Worm (Caenorhabditis elegans) whole organism, late embryonic: ENCODE measurements around the gene C16C8.17.

Experiments
- K02D7.2 ChIP-seq: sonication (generic microtip); optimal IDR thresholded peaks from 2 replicates; lab custom pipeline; 2017; ENCODE audit warnings: mild to moderate bottlenecking, missing genetic modification characterization, missing compliant biosample characterization
- T23F11.4 ChIP-seq: fragments of 200-800 bp; sonication (Bioruptor generic); optimal IDR thresholded peaks from 2 replicates; lab custom pipeline; 2018; ENCODE audit warnings: mild to moderate bottlenecking, missing genetic modification characterization, missing compliant biosample characterization
- ama-1 ChIP-seq: fragments of 150-350 bp; optimal IDR thresholded peaks from 2 replicates; lab custom pipeline; 2014
- ceh-18 ChIP-seq: sonication (generic microtip); optimal IDR thresholded peaks from 2 replicates; lab custom pipeline; 2016; ENCODE audit warnings: missing genetic modification characterization, missing compliant biosample characterization
- ceh-34 ChIP-seq: sonication (generic microtip); optimal IDR thresholded peaks from 2 replicates; lab custom pipeline; 2016; ENCODE audit warnings: mild to moderate bottlenecking, missing genetic modification characterization, missing compliant biosample characterization
- ceh-6 ChIP-seq: fragments of 200-800 bp; sonication (Bioruptor generic); optimal IDR thresholded peaks from 2 replicates; lab custom pipeline; 2018; ENCODE audit warnings: mild to moderate bottlenecking, missing genetic modification characterization, missing compliant biosample characterization
- ceh-9 ChIP-seq: sonication (generic microtip); optimal IDR thresholded peaks from 2 replicates; lab custom pipeline; 2016; ENCODE audit warnings: mild to moderate bottlenecking, missing genetic modification characterization, inconsistent platforms, missing compliant biosample characterization
- dmd-4 ChIP-seq: sonication (generic microtip); optimal IDR thresholded peaks from 2 replicates; lab custom pipeline; 2016; ENCODE audit warnings: borderline replicate concordance, missing genetic modification characterization, missing compliant biosample characterization
- elt-2 ChIP-seq: sonication (generic microtip); optimal IDR thresholded peaks from 2 replicates; lab custom pipeline; 2016; ENCODE audit warnings: missing genetic modification reagents, missing genetic modification characterization, missing compliant biosample characterization
- ets-4 ChIP-seq: sonication (generic microtip); optimal IDR thresholded peaks from 2 replicates; lab custom pipeline; 2016; ENCODE audit warnings: missing genetic modification characterization, missing compliant biosample characterization
- fkh-10 ChIP-seq: fragments of 150-350 bp; optimal IDR thresholded peaks from 2 replicates; lab custom pipeline; 2014; ENCODE audit warnings: missing biosample characterization, missing genetic modification reagents, missing genetic modification characterization
- fkh-6 ChIP-seq: sonication (generic microtip); optimal IDR thresholded peaks from 2 replicates; lab custom pipeline; 2016; ENCODE audit warnings: missing genetic modification characterization, missing compliant biosample characterization
- hlh-13 ChIP-seq: fragments of 200-800 bp; sonication (Bioruptor generic); optimal IDR thresholded peaks from 2 replicates; lab custom pipeline; 2018; ENCODE audit warnings: mild to moderate bottlenecking, missing genetic modification characterization, missing compliant biosample characterization
- hlh-30 ChIP-seq: sonication (generic microtip); optimal IDR thresholded peaks from 2 replicates; lab custom pipeline; 2017; ENCODE audit warnings: antibody characterized with exemption, missing genetic modification characterization, missing compliant biosample characterization; ENCODE audit not compliant: insufficient read depth
- hlh-6 ChIP-seq: sonication (generic microtip); optimal IDR thresholded peaks from 2 replicates; lab custom pipeline; 2016; ENCODE audit warnings: missing genotype, missing genetic modification characterization, missing compliant biosample characterization
- hlh-8 ChIP-seq: sonication (generic microtip); optimal IDR thresholded peaks from 2 replicates; lab custom pipeline; 2016; ENCODE audit warnings: missing genotype, missing genetic modification characterization, missing compliant biosample characterization
- lin-11 ChIP-seq: fragments of 200-800 bp; sonication (Bioruptor generic); optimal IDR thresholded peaks from 2 replicates; lab custom pipeline; 2018; ENCODE audit warnings: mild to moderate bottlenecking, missing genetic modification characterization, missing compliant biosample characterization
- madf-2 ChIP-seq: sonication (generic microtip); optimal IDR thresholded peaks from 2 replicates; lab custom pipeline; 2017; ENCODE audit warnings: missing genetic modification characterization, missing compliant biosample characterization
- nhr-11 ChIP-seq: fragments of 150-350 bp; optimal IDR thresholded peaks from 2 replicates; lab custom pipeline; 2014; ENCODE audit warnings: missing biosample characterization, missing genetic modification characterization
- nhr-232 ChIP-seq: sonication (generic microtip); optimal IDR thresholded peaks from 2 replicates; lab custom pipeline; 2016; ENCODE audit warnings: missing genetic modification characterization, missing compliant biosample characterization
- pag-3 ChIP-seq: sonication (generic microtip); optimal IDR thresholded peaks from 2 replicates; lab custom pipeline; 2016; ENCODE audit warnings: missing compliant biosample characterization, missing genetic modification characterization, borderline replicate concordance
- pat-9 ChIP-seq: fragments of 200-800 bp; sonication (Bioruptor generic); optimal IDR thresholded peaks from 2 replicates; lab custom pipeline; 2018; ENCODE audit warnings: mild to moderate bottlenecking, missing genetic modification characterization, moderate library complexity, missing compliant biosample characterization
- pax-1 ChIP-seq: fragments of 150-350 bp; optimal IDR thresholded peaks from 2 replicates; lab custom pipeline; 2014; ENCODE audit warnings: missing biosample characterization, missing genetic modification characterization
- pha-2 ChIP-seq: sonication (generic microtip); optimal IDR thresholded peaks from 2 replicates; lab custom pipeline; 2017; ENCODE audit warnings: mild to moderate bottlenecking, missing genetic modification characterization, missing compliant biosample characterization
- pqm-1 ChIP-seq: sonication (generic microtip); optimal IDR thresholded peaks from 2 replicates; lab custom pipeline; 2016; ENCODE audit warnings: missing genetic modification characterization, missing compliant biosample characterization
- pros-1 ChIP-seq: fragments of 150-350 bp; optimal IDR thresholded peaks from 2 replicates; lab custom pipeline; 2014; ENCODE audit warnings: missing biosample characterization, missing genetic modification reagents, missing genetic modification characterization
- rnt-1 ChIP-seq: sonication (generic microtip); optimal IDR thresholded peaks from 2 replicates; lab custom pipeline; 2016; ENCODE audit warnings: missing genetic modification characterization, missing compliant biosample characterization
- sdc-2 ChIP-seq: sonication (generic microtip); optimal IDR thresholded peaks from 2 replicates; lab custom pipeline; 2016; ENCODE audit warnings: missing genotype, missing genetic modification characterization, missing compliant biosample characterization
- sox-2 ChIP-seq: fragments of 200-800 bp; sonication (Bioruptor generic); IDR thresholded peaks from 2 replicates; pipeline ENCODE4 v1.3.6; 2022; ENCODE audit warnings: missing genetic modification reagents, missing genetic modification characterization, missing compliant biosample characterization
- sox-4 ChIP-seq: sonication (generic microtip); optimal IDR thresholded peaks from 2 replicates; lab custom pipeline; 2017; ENCODE audit warnings: mild to moderate bottlenecking, missing genetic modification characterization, inconsistent platforms, missing compliant biosample characterization
- syd-9 ChIP-seq: sonication (generic microtip); optimal IDR thresholded peaks from 2 replicates; lab custom pipeline; 2016; ENCODE audit warnings: mild to moderate bottlenecking, missing genetic modification characterization, moderate library complexity, missing compliant biosample characterization
- tbx-2 ChIP-seq: sonication (generic microtip); optimal IDR thresholded peaks from 2 replicates; lab custom pipeline; 2016; ENCODE audit warnings: missing genetic modification characterization, missing compliant biosample characterization
- unc-3 ChIP-seq, 2 experiments: fragments of 200-800 bp in 1 of 2; sonication (Bioruptor generic) in 1 of 2; sonication (generic microtip) in 1 of 2; conservative IDR thresholded peaks in 1 of 2; optimal IDR thresholded peaks in 1 of 2; 2 replicates each; pipeline versions ENCODE4 v1.3.6 to Lab custom; 2016 to 2022; ENCODE audit warnings: missing compliant biosample characterization in 2 of 2, missing genetic modification characterization in 2 of 2, missing genetic modification reagents in 1 of 2
- unc-86 ChIP-seq: sonication (generic microtip); optimal IDR thresholded peaks from 2 replicates; lab custom pipeline; 2016; ENCODE audit warnings: missing genetic modification characterization, missing compliant biosample characterization
- zip-5 ChIP-seq: sonication (generic microtip); optimal IDR thresholded peaks from 2 replicates; lab custom pipeline; 2016; ENCODE audit warnings: missing genetic modification characterization, missing compliant biosample characterization
- ztf-16 ChIP-seq: sonication (generic microtip); optimal IDR thresholded peaks from 2 replicates; lab custom pipeline; 2017; ENCODE audit warnings: missing genetic modification characterization, missing compliant biosample characterization

The C16C8.17 gene

DNA sequence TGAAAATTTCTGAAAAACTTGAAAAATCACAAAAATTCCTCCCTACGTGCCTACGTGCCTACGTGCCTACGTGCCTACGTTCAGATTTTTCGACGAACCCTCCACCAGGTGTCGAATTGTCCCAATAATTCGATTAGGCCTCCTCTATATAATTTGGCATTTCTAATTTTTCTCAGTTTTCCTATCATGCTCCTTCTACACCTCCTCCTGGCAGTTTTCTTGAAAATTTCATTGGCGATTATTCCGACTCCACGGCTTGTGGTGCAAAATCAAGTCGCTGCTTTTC lies at the start of gene C16C8.17:
C16C8.17 (plus strand) TSS at position 187 of the 286 bp plus-strand sequence.
- TF ChIP-seq K02D7.2 (no peak), tbx-2 (no peak), ceh-18 (tag; lab: Kevin White, UChicago) (no peak), fkh-6 (tag; lab: Kevin White, UChicago) (no peak), madf-2 (no peak), unc-86 (tag; lab: Kevin White, UChicago) (no peak), hlh-8 (tag; lab: Kevin White, UChicago) (no peak), ets-4 (no peak), dmd-4 (no peak), ceh-34 (no peak), hlh-6 (no peak), sdc-2 (tag; lab: Kevin White, UChicago) (no peak), rnt-1 (tag; lab: Kevin White, UChicago) (no peak), sox-2 (GFP tag; lab: Robert Waterston, UW) (no peak), zip-5 (no peak), syd-9 (no peak), ceh-9 (tag; lab: Kevin White, UChicago) (no peak)

DNA sequence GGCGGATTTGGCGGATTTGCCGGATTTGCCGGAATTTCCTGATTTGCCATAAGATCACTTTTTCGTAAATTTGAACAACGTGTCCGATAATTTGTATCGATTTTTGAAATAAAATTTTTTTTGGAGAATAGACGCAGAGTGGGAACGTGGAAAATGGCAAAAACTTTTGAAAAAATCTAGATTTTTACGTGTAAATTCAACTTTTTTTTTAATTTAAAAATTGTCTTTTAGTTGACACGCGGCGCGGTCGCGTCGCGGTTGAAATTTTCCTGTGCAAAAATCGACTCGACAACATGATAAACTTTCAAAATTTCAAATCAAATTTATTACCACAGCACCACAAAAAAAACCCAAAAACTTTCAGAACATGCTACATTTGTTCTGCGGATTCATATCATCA lies 45.1 kb upstream of the C16C8.17 start, which contains the start of gene nep-20:
nep-20 (minus strand) TSS at position 101 of the 400 bp plus-strand sequence.
- TF ChIP-seq pat-9 (tag; lab: Kevin White, UChicago): no peak
- TF ChIP-seq ama-1: no peak
- TF ChIP-seq syd-9: no peak
- no peak for TF ChIP-seq K02D7.2
- no peak for TF ChIP-seq T23F11.4 (GFP tag; lab: Kevin White, UChicago)
- no peak for TF ChIP-seq pros-1 (tag; lab: Kevin White, UChicago)
- TF ChIP-seq hlh-6: no peak
- no peak for TF ChIP-seq nhr-11 (tag; lab: Kevin White, UChicago)
- TF ChIP-seq ceh-9 (tag; lab: Kevin White, UChicago): no peak
- no peak for TF ChIP-seq ceh-6
- no peak for TF ChIP-seq sox-4
- no peak for TF ChIP-seq ztf-16 (tag; lab: Kevin White, UChicago)
- no peak for TF ChIP-seq zip-5

DNA sequence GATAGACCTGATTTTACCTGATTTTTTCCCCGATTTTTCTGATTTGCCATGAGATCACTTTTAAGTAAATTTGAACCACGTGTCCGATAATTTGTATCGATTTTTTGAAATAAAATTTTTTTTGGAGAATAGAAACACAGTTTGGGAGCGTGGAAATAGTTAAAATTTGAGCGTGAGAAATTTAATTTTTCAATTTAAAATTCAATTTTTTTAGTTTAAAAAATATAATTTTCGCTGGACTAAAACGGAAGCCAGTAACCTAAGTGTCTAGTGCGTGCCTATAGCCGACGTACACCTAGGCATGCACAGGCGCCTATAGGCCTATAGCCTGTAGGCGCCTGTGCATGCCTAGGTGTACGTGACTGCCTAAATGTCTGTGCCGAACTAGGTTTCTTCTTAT lies 41.4 kb upstream of the C16C8.17 start, which contains the start of gene nep-9:
nep-9 (minus strand) TSS at position 101 of the 400 bp plus-strand sequence.
- TF ChIP-seq unc-3 (GFP tag; conservative IDR thresholded peaks at IDR 0.05; lab: Robert Waterston, UW) (no peak), unc-3 (tag; optimal IDR thresholded peaks at IDR 0.05; lab: Kevin White, UChicago) (no peak), tbx-2 (no peak), ceh-9 (tag; lab: Kevin White, UChicago) (no peak)

DNA sequence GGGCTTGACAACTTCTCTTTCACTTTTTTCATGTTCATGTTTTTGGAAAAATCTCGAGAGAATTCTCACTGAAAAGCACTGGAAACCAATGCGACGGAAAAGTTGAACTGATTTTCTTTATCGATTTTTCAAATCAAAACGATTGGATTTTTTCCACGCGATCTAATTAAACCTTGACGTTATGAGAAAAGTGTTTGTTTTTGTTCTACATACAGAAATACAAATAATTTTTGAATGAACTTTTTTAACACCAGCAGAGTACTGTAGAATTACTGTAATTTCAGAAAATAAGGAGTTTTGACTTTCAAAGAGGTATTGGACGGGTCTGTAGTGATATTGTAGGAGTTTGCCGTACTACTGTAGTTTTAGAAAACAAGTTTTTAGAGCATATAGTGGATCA lies 37.8 kb upstream of the C16C8.17 start, which contains the start of gene nep-10:
nep-10 (minus strand) TSS at position 101 of the 400 bp plus-strand sequence.
- TF ChIP-seq ceh-18 (tag; lab: Kevin White, UChicago): no peak
- TF ChIP-seq elt-2 (tag; lab: Kevin White, UChicago): no peak
- no peak for TF ChIP-seq pqm-1 (tag; lab: Kevin White, UChicago)
- no peak for TF ChIP-seq hlh-13
- no peak for TF ChIP-seq nhr-232 (tag; lab: Kevin White, UChicago)
- no peak for TF ChIP-seq T23F11.4 (GFP tag; lab: Kevin White, UChicago)
- no peak for TF ChIP-seq sox-2 (GFP tag; lab: Robert Waterston, UW)
- no peak for TF ChIP-seq sox-4
- TF ChIP-seq fkh-6 (tag; lab: Kevin White, UChicago): no peak
- TF ChIP-seq fkh-10 (GFP tag; lab: Kevin White, UChicago): no peak
- TF ChIP-seq pax-1 (tag; lab: Kevin White, UChicago): no peak
- TF ChIP-seq dmd-4: no peak
- TF ChIP-seq pag-3: no peak
- no peak for TF ChIP-seq pha-2 (tag; lab: Kevin White, UChicago)
- TF ChIP-seq hlh-30 (tag; lab: Kevin White, UChicago): no peak
- no peak for TF ChIP-seq nhr-11 (tag; lab: Kevin White, UChicago)
- TF ChIP-seq lin-11 (tag; lab: Kevin White, UChicago): no peak
